Worm (Caenorhabditis elegans): Measurements from ENCODE around the gene gpn-1.

ce11 chrX:15696400-15696799 lies 14.9 kb downstream of the gpn-1 start, which contains the start of gene ZK662.2:
- no peak for TF ChIP-seq W03F9.2 (tag; optimal IDR thresholded peaks at IDR 0.05)
- no peak for TF ChIP-seq him-1 (tag; optimal IDR thresholded peaks at IDR 0.05)
- TF ChIP-seq dao-5 (tag; optimal IDR thresholded peaks at IDR 0.05) = no peak
